Worm (Caenorhabditis elegans) whole organism, L2 larva: Measurements from ENCODE around the gene Y68A4A.13.

ENCODE experiments used
- ZK546.5 ChIP-seq: sonication (generic microtip); optimal IDR thresholded peaks from 2 replicates; lab custom pipeline; 2017; ENCODE audit warnings: missing biosample characterization, missing genetic modification characterization
- elt-3 ChIP-seq: sonication (generic microtip); optimal IDR thresholded peaks from 2 replicates; lab custom pipeline; 2017; ENCODE audit warnings: missing biosample characterization, missing genetic modification characterization
- lin-39 ChIP-seq: fragments of 150-350 bp; optimal IDR thresholded peaks from 2 replicates; lab custom pipeline; 2014; ENCODE audit warnings: missing biosample characterization, missing genetic modification reagents, missing genetic modification characterization
- nhr-11 ChIP-seq: fragments of 150-350 bp; optimal IDR thresholded peaks from 2 replicates; lab custom pipeline; 2014; ENCODE audit warnings: missing biosample characterization, missing genetic modification characterization
- nhr-237 ChIP-seq: fragments of 150-350 bp; optimal IDR thresholded peaks from 2 replicates; lab custom pipeline; 2014; ENCODE audit warnings: missing biosample characterization, missing genetic modification characterization
- nhr-6 ChIP-seq: fragments of 150-350 bp; optimal IDR thresholded peaks from 2 replicates; lab custom pipeline; 2014; ENCODE audit warnings: missing biosample characterization, missing genetic modification characterization
- sma-9 ChIP-seq, 2 experiments: fragments of 150-350 bp in 1 of 2; sonication (generic microtip) in 1 of 2; optimal IDR thresholded peaks; 2 replicates each; lab custom pipeline; 2014 to 2016; ENCODE audit warnings: missing genetic modification characterization in 2 of 2, mild to moderate bottlenecking in 1 of 2, missing biosample characterization in 1 of 2, missing compliant biosample characterization in 1 of 2, missing genetic modification reagents in 1 of 2, moderate library complexity in 1 of 2
- unc-62 ChIP-seq: fragments of 150-350 bp; optimal IDR thresholded peaks from 2 replicates; lab custom pipeline; 2014; ENCODE audit warnings: missing biosample characterization, missing genetic modification reagents, missing genetic modification characterization
- ztf-4 ChIP-seq: fragments of 150-350 bp; optimal IDR thresholded peaks from 2 replicates; lab custom pipeline; 2014; ENCODE audit warnings: missing biosample characterization, missing genetic modification characterization

DNA sequence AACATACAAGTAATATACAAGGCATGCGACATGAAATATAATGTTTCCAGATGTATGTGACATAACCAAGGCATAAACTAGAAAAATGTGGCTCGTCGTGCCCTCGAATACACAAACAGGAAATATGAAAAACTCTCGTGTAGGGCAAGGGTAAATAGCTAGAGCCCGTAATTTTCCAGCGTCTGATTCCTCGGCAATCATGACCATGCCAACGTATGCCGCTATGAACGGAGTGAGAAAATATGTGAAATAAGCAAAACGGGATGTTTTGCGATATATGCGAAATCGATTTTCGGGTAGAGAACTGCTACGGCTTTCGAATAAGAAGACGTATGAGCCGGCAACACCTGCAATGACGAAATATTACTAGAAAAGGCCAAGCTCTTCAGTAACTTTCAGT lies 17.4 kb upstream of the Y68A4A.13 start, which contains the start of gene scl-25:
- TF ChIP-seq ZK546.5 (tag; lab: Kevin White, UChicago) (no peak), elt-3 (no peak), nhr-11 (tag; lab: Kevin White, UChicago) (no peak), sma-9 (GFP tag; optimal IDR thresholded peaks at IDR 0.05; lab: Kevin White, UChicago) (no peak), sma-9 (tag; optimal IDR thresholded peaks at IDR 0.05; lab: Kevin White, UChicago) (no peak), ztf-4 (tag; lab: Kevin White, UChicago) (no peak), unc-62 (no peak), nhr-237 (tag; lab: Kevin White, UChicago) (no peak), nhr-6 (tag; lab: Kevin White, UChicago) (no peak), lin-39 (tag; lab: Kevin White, UChicago) (no peak)
